ENCODE assay signal across 1 worm cellular context in genomic region chrII:8441519-8441918, ce11.
A peak's percentile ranks its signal among the peaks of the same experiment; 100 is the strongest.
TF ChIP-seq lines count a peak whose summit lies in the region.

No protein-coding gene starts in this region.

TF ChIP-seq in whole organism, young adult, 124 proteins besides CTCF, POLR2A, EP300 and RAD21 (continued from another document):
- TF ChIP-seq nhr-27 (tag; optimal IDR thresholded peaks at IDR 0.05; lab: Kevin White, UChicago) (peak; percentile 95), F10E7.11 (tag; optimal IDR thresholded peaks at IDR 0.05; lab: Kevin White, UChicago) (peak; percentile 90), hlh-26 (GFP tag; conservative IDR thresholded peaks at IDR 0.05; lab: Robert Waterston, UW) (no peak)
